Worm (Caenorhabditis elegans) whole organism, L3 larva: Measurements from ENCODE around the gene E02H4.2.

Experiments used
- egl-5 ChIP-seq: fragments of 150-350 bp; optimal IDR thresholded peaks from 2 replicates; lab custom pipeline; 2017; ENCODE audit warnings: missing biosample characterization, missing genetic modification reagents, missing genetic modification characterization, inconsistent platforms
- elt-3 ChIP-seq, 3 experiments: fragments of 150-350 bp in 1 of 3; sonication (generic microtip) in 2 of 3; optimal IDR thresholded peaks; 2 replicates in 2 of 3; 4 replicates in 1 of 3; lab custom pipeline; 2014 to 2017; ENCODE audit warnings: missing biosample characterization in 3 of 3, missing genetic modification characterization in 3 of 3
- nhr-12 ChIP-seq: fragments of 150-350 bp; optimal IDR thresholded peaks from 2 replicates; lab custom pipeline; 2014; ENCODE audit warnings: missing biosample characterization, missing genetic modification characterization
- nhr-76 ChIP-seq: fragments of 150-350 bp; sonication (generic microtip); optimal IDR thresholded peaks from 5 replicates; lab custom pipeline; 2014; ENCODE audit warnings: missing biosample characterization, missing genetic modification characterization
- unc-39 ChIP-seq: sonication (generic microtip); optimal IDR thresholded peaks from 4 replicates; lab custom pipeline; 2017; ENCODE audit warnings: missing biosample characterization, missing genetic modification characterization
- ztf-4 ChIP-seq: fragments of 150-350 bp; optimal IDR thresholded peaks from 2 replicates; lab custom pipeline; 2014; ENCODE audit warnings: missing biosample characterization, missing genetic modification characterization

DNA sequence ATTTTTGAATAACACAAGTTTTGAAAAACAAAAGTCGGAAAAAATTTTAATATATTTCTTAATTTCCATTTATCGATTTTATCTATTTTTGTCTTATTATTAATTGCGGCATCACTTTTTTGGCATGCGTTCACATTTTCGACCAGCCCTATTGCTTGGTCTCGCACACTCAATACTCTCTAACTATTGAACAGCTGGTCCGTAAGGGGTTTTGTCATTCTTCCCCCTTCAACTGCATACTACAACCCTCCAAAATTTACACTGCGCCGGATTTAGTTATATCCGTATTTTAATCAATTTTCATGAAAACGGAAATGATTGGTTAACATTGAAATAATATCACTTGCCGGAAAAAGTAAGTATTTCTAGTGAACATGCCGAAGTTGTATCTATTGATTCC is 46.0 kb upstream of the E02H4.2 start, which contains the start of gene C11H1.7:
- TF ChIP-seq nhr-12 (tag; lab: Kevin White, UChicago) (no peak), elt-3 (tag; optimal IDR thresholded peaks at IDR 0.05; lab: Kevin White, UChicago) (no peak), unc-39 (tag; lab: Kevin White, UChicago) (no peak), ztf-4 (no peak), nhr-76 (tag; lab: Kevin White, UChicago) (no peak), egl-5 (no peak)
